Fruit fly (Drosophila melanogaster) whole organism, embryonic: ENCODE measurements around the gene Eip63F-1.
A peak's percentile ranks its signal among the peaks of the same experiment; 100 is the strongest.

Experiments used
- Aef1 ChIP-seq: fragments of 200-800 bp; sonication (Bioruptor generic); IDR thresholded peaks from 3 replicates; pipeline ENCODE4 v1.3.6; 2022; ENCODE audit warnings: missing biosample characterization, missing genetic modification characterization
- Antp ChIP-seq: fragments of 200-800 bp; sonication (Bioruptor generic); optimal IDR thresholded peaks from 3 replicates; lab custom pipeline; 2016; ENCODE audit warnings: missing biosample characterization, missing genetic modification characterization
- Blimp-1 ChIP-seq: fragments of 200-800 bp; sonication (Bioruptor generic); optimal IDR thresholded peaks from 3 replicates; lab custom pipeline; 2018; ENCODE audit warnings: missing biosample characterization, missing genetic modification characterization, mild to moderate bottlenecking, moderate library complexity, missing genetic modification reagents
- CG11398 ChIP-seq: fragments of 200-800 bp; sonication (Bioruptor generic); optimal IDR thresholded peaks from 2 replicates; lab custom pipeline; 2016; ENCODE audit warnings: missing biosample characterization, missing genetic modification characterization
- CG11504 ChIP-seq: fragments of 200-800 bp; sonication (Bioruptor generic); optimal IDR thresholded peaks from 3 replicates; lab custom pipeline; 2019; ENCODE audit warnings: missing biosample characterization, mild to moderate bottlenecking, missing genetic modification characterization, moderate library complexity
- CG12744 ChIP-seq: fragments of 200-800 bp; sonication (Bioruptor generic); optimal IDR thresholded peaks from 2 replicates; lab custom pipeline; 2016; ENCODE audit warnings: missing biosample characterization, missing genetic modification characterization
- CG12942 ChIP-seq: fragments of 200-800 bp; sonication (Bioruptor generic); optimal IDR thresholded peaks from 3 replicates; lab custom pipeline; 2016; ENCODE audit warnings: missing biosample characterization, missing genetic modification characterization
- CG13287 ChIP-seq: fragments of 200-800 bp; sonication (Bioruptor generic); IDR thresholded peaks from 2 replicates; pipeline ENCODE4 v1.3.6; 2022; ENCODE audit warnings: missing biosample characterization, missing genetic modification characterization; ENCODE audit not compliant: partially characterized antibody
- CG14860 ChIP-seq: fragments of 200-800 bp; sonication (Bioruptor generic); IDR thresholded peaks from 3 replicates; pipeline ENCODE4 v1.3.6; 2022; ENCODE audit warnings: missing biosample characterization, missing genetic modification characterization; ENCODE audit not compliant: partially characterized antibody
- CG15073 ChIP-seq: fragments of 200-800 bp; sonication (Bioruptor generic); optimal IDR thresholded peaks from 2 replicates; lab custom pipeline; 2016; ENCODE audit warnings: missing biosample characterization, missing genetic modification characterization
- CG1529 ChIP-seq: fragments of 200-800 bp; sonication (Bioruptor generic); optimal IDR thresholded peaks from 3 replicates; lab custom pipeline; 2018; ENCODE audit warnings: missing biosample characterization, missing genetic modification characterization
- CG1602 ChIP-seq: fragments of 200-800 bp; sonication (Bioruptor generic); optimal IDR thresholded peaks from 3 replicates; lab custom pipeline; 2016; ENCODE audit warnings: missing biosample characterization, missing genetic modification characterization
- CG16815 ChIP-seq: fragments of 200-800 bp; sonication (Bioruptor generic); optimal IDR thresholded peaks from 3 replicates; lab custom pipeline; 2017; ENCODE audit warnings: missing biosample characterization, mild to moderate bottlenecking, missing genetic modification characterization
- CG17802 ChIP-seq: fragments of 200-800 bp; sonication (Bioruptor generic); optimal IDR thresholded peaks from 2 replicates; lab custom pipeline; 2018; ENCODE audit warnings: missing biosample characterization, mild to moderate bottlenecking, missing genetic modification characterization, moderate library complexity
- CG17829 ChIP-seq: fragments of 200-800 bp; optimal IDR thresholded peaks from 2 replicates; lab custom pipeline; 2019; ENCODE audit warnings: missing biosample characterization, mild to moderate bottlenecking, missing genetic modification characterization, moderate library complexity
- CG2678 ChIP-seq: fragments of 200-800 bp; sonication (Bioruptor generic); optimal IDR thresholded peaks from 3 replicates; lab custom pipeline; 2019; ENCODE audit warnings: missing biosample characterization, mild to moderate bottlenecking, missing genetic modification characterization, moderate library complexity
- CG33213 ChIP-seq: fragments of 200-800 bp; sonication (Bioruptor generic); optimal IDR thresholded peaks from 3 replicates; lab custom pipeline; 2016; ENCODE audit warnings: missing biosample characterization, missing genetic modification characterization
- CG33557 ChIP-seq: fragments of 200-800 bp; sonication (Bioruptor generic); optimal IDR thresholded peaks from 2 replicates; lab custom pipeline; 2019; ENCODE audit warnings: missing biosample characterization, mild to moderate bottlenecking, missing genetic modification characterization, moderate library complexity
- CG3407 ChIP-seq: fragments of 200-800 bp; sonication (Bioruptor generic); optimal IDR thresholded peaks from 2 replicates; lab custom pipeline; 2018; ENCODE audit warnings: missing biosample characterization, mild to moderate bottlenecking, missing genetic modification characterization
- CG34376 ChIP-seq: fragments of 200-800 bp; sonication (Bioruptor generic); optimal IDR thresholded peaks from 2 replicates; lab custom pipeline; 2018; ENCODE audit warnings: missing biosample characterization, mild to moderate bottlenecking, missing genetic modification characterization
- CG3995 ChIP-seq: fragments of 200-800 bp; sonication (Bioruptor generic); optimal IDR thresholded peaks from 3 replicates; lab custom pipeline; 2016; ENCODE audit warnings: missing biosample characterization, missing genetic modification characterization
- CG42726 ChIP-seq: fragments of 200-800 bp; sonication (Bioruptor generic); IDR thresholded peaks from 2 replicates; pipeline ENCODE4 v1.3.6; 2022; ENCODE audit warnings: missing biosample characterization, missing genetic modification characterization; ENCODE audit not compliant: partially characterized antibody
- CG5245 ChIP-seq: fragments of 200-800 bp; sonication (Bioruptor generic); optimal IDR thresholded peaks from 3 replicates; lab custom pipeline; 2016; ENCODE audit warnings: missing biosample characterization, missing genetic modification characterization
- CG6689 ChIP-seq: fragments of 200-800 bp; sonication (Bioruptor generic); IDR thresholded peaks from 2 replicates; pipeline ENCODE4 v1.3.6; 2022; ENCODE audit warnings: missing biosample characterization, missing genetic modification characterization
- CG8388 ChIP-seq: fragments of 200-800 bp; sonication (Bioruptor generic); optimal IDR thresholded peaks from 2 replicates; lab custom pipeline; 2019; ENCODE audit warnings: missing biosample characterization, mild to moderate bottlenecking, missing genetic modification characterization, moderate library complexity
- CG8478 ChIP-seq: fragments of >200 bp; optimal IDR thresholded peaks from 2 replicates; lab custom pipeline; 2018
- D19A ChIP-seq: fragments of 200-800 bp; optimal IDR thresholded peaks from 3 replicates; lab custom pipeline; 2019; ENCODE audit warnings: missing biosample characterization, mild to moderate bottlenecking, missing genetic modification characterization, moderate library complexity
- D19B ChIP-seq: fragments of 200-800 bp; sonication (Bioruptor generic); optimal IDR thresholded peaks from 2 replicates; lab custom pipeline; 2017; ENCODE audit warnings: missing biosample characterization, mild to moderate bottlenecking, missing genetic modification characterization
- Dbx ChIP-seq: fragments of 200-800 bp; sonication (Bioruptor generic); IDR thresholded peaks from 3 replicates; pipeline ENCODE4 v1.3.6; 2022; ENCODE audit warnings: missing biosample characterization, missing genetic modification characterization
- E2f1 ChIP-seq: fragments of 200-800 bp; sonication (Bioruptor generic); IDR thresholded peaks from 2 replicates; pipeline ENCODE4 v1.3.6; 2022; ENCODE audit warnings: missing biosample characterization, missing genetic modification characterization
- E2f2 ChIP-seq: fragments of 200-800 bp; sonication (Bioruptor generic); IDR thresholded peaks from 2 replicates; pipeline ENCODE4 v1.3.6; 2022; ENCODE audit warnings: missing biosample characterization, missing genetic modification characterization
- H15 ChIP-seq: fragments of 200-800 bp; sonication (Bioruptor generic); IDR thresholded peaks from 3 replicates; pipeline ENCODE4 v1.3.6; 2022; ENCODE audit warnings: missing biosample characterization, missing genetic modification characterization
- Jarid2 ChIP-seq: fragments of 200-800 bp; sonication (Bioruptor generic); optimal IDR thresholded peaks from 3 replicates; lab custom pipeline; 2017; ENCODE audit warnings: mild to moderate bottlenecking, missing biosample characterization, missing genetic modification reagents, missing genetic modification characterization
- Kr ChIP-seq: fragments of 200-800 bp; sonication (Bioruptor generic); optimal IDR thresholded peaks from 2 replicates; lab custom pipeline; 2017; ENCODE audit warnings: missing biosample characterization, mild to moderate bottlenecking, missing genetic modification characterization
- MTF-1 ChIP-seq: fragments of 200-800 bp; sonication (Bioruptor generic); optimal IDR thresholded peaks from 2 replicates; lab custom pipeline; 2018; ENCODE audit warnings: missing biosample characterization, mild to moderate bottlenecking, missing genetic modification characterization, borderline replicate concordance
- Six4 ChIP-seq: fragments of 200-800 bp; sonication (Bioruptor generic); optimal IDR thresholded peaks from 2 replicates; lab custom pipeline; 2016; ENCODE audit warnings: missing biosample characterization, missing genetic modification characterization
- Sry-δ ChIP-seq: fragments of 200-800 bp; sonication (Bioruptor generic); optimal IDR thresholded peaks from 2 replicates; lab custom pipeline; 2016; ENCODE audit warnings: missing biosample characterization, missing genetic modification characterization
- ac ChIP-seq: fragments of 200-800 bp; sonication (Bioruptor generic); optimal IDR thresholded peaks from 3 replicates; lab custom pipeline; 2017; ENCODE audit warnings: missing biosample characterization, mild to moderate bottlenecking, missing genetic modification characterization
- aop ChIP-seq: fragments of 200-800 bp; sonication (Bioruptor generic); IDR thresholded peaks from 2 replicates; pipeline ENCODE4 v1.3.6; 2022; ENCODE audit warnings: missing biosample characterization, missing genetic modification characterization
- bowl ChIP-seq: fragments of 200-800 bp; sonication (Bioruptor generic); IDR thresholded peaks from 2 replicates; pipeline ENCODE4 v1.3.6; 2022; ENCODE audit warnings: missing biosample characterization, missing genetic modification characterization
- cas ChIP-seq: fragments of 200-800 bp; sonication (Bioruptor generic); IDR thresholded peaks from 2 replicates; pipeline ENCODE4 v1.3.6; 2022; ENCODE audit warnings: missing biosample characterization, missing genetic modification characterization
- cwo ChIP-seq: fragments of 200-800 bp; sonication (Bioruptor generic); optimal IDR thresholded peaks from 3 replicates; lab custom pipeline; 2017; ENCODE audit warnings: missing biosample characterization, missing genetic modification characterization, mild to moderate bottlenecking, moderate library complexity, missing genetic modification reagents
- dimm ChIP-seq: fragments of 200-800 bp; sonication (Bioruptor generic); IDR thresholded peaks from 2 replicates; pipeline ENCODE4 v1.3.6; 2022; ENCODE audit warnings: missing biosample characterization, missing genetic modification characterization
- dpn ChIP-seq, 2 experiments: fragments of 200-800 bp; sonication (Bioruptor generic); optimal IDR thresholded peaks; 3 replicates each; lab custom pipeline; 2016; ENCODE audit warnings: missing biosample characterization in 2 of 2, missing genetic modification characterization in 2 of 2
- ems ChIP-seq: fragments of 200-800 bp; sonication (Bioruptor generic); optimal IDR thresholded peaks from 3 replicates; lab custom pipeline; 2016; ENCODE audit warnings: missing biosample characterization, missing genetic modification characterization
- hb ChIP-seq: fragments of 200-800 bp; sonication (Bioruptor generic); IDR thresholded peaks from 3 replicates; pipeline ENCODE4 v1.3.6; 2022; ENCODE audit warnings: missing biosample characterization, missing genetic modification characterization; ENCODE audit not compliant: partially characterized antibody
- lilli ChIP-seq: fragments of 200-800 bp; sonication (Bioruptor generic); optimal IDR thresholded peaks from 3 replicates; lab custom pipeline; 2016; ENCODE audit warnings: missing biosample characterization, missing genetic modification characterization
- nmo ChIP-seq: fragments of 200-800 bp; sonication (Bioruptor generic); optimal IDR thresholded peaks from 2 replicates; lab custom pipeline; 2018; ENCODE audit warnings: missing biosample characterization, mild to moderate bottlenecking, missing genetic modification characterization, moderate library complexity
- sc ChIP-seq, 3 experiments: fragments of >200 bp in 2 of 3; fragments of 200-800 bp in 1 of 3; sonication (Bioruptor generic) in 1 of 3; optimal IDR thresholded peaks; 2 replicates in 2 of 3; 3 replicates in 1 of 3; lab custom pipeline; 2017; ENCODE audit warnings: mild to moderate bottlenecking in 1 of 3, missing biosample characterization in 1 of 3, missing genetic modification characterization in 1 of 3, missing genetic modification reagents in 1 of 3
- sr ChIP-seq: fragments of 200-800 bp; sonication (Bioruptor generic); IDR thresholded peaks from 3 replicates; pipeline ENCODE4 v1.3.6; 2022; ENCODE audit warnings: missing biosample characterization, missing genetic modification characterization

Gene Eip63F-1

DNA sequence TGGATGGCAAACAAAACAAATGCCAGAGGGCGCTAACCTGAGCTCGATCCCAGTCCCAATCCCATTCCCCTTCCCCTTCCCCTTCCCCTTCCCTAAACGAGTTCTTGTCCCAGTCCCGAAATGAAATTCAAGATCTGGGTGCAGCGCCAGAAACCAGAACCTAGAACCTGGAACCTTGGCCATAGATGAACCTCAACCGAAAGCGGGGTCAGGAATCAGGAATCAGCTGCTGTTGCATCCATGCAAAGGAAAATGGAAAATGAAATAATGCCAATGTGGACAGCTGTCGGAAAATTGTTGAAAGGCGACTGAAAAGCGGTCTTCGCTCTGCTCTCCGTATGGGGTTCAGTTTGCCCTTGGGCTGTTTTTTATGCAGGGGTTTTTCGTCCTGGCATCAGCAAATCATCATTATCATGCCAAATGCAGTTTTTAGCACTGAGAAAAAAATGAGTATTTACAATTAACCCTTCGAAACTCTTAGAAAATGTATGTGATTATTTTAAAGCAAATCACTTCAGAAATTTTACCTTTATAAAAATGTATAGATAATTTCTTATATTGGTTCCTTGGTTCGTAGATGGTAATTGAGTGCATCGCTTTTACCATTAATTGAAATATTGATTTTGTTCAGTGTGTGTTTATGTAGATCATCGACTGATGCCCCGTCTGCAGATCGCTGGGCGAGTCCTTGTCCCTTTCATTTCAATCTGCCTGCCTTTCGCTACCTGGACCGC lies 42.4 kb upstream of the Eip63F-1 start (continued):
- TF ChIP-seq Sry-δ (no peak), CG15073 (GFP tag; lab: Kevin White, UChicago) (no peak), CG34376 (GFP tag; lab: Kevin White, UChicago) (no peak), E2f1 (GFP tag; lab: Robert Waterston, UW) (no peak), CG16815 (GFP tag; lab: Kevin White, UChicago) (peak; percentile 40), nmo (GFP tag; lab: Kevin White, UChicago) (peak; percentile 57), CG12942 (GFP tag; lab: Kevin White, UChicago) (no peak), E2f2 (GFP tag; lab: Robert Waterston, UW) (no peak), CG42726 (no peak), CG33557 (GFP tag; lab: Kevin White, UChicago) (peak; percentile 54), ac (GFP tag; lab: Kevin White, UChicago) (peak; percentile 40), hb (no peak), Aef1 (GFP tag; lab: Robert Waterston, UW) (no peak), aop (GFP tag; lab: Robert Waterston, UW) (no peak), CG17802 (tag; lab: Kevin White, UChicago) (no peak), ems (GFP tag; lab: Kevin White, UChicago) (no peak), cas (no peak), Six4 (GFP tag; lab: Kevin White, UChicago) (no peak), dimm (GFP tag; lab: Robert Waterston, UW) (no peak), Jarid2 (GFP tag; lab: Kevin White, UChicago) (no peak), Dbx (GFP tag; lab: Robert Waterston, UW) (no peak), Blimp-1 (peak; percentile 40), CG6689 (0 out of 2 replicates have a peak, but pooled peaks have one; percentile 20), Antp (GFP tag; lab: Kevin White, UChicago) (no peak), bowl (no peak), CG8478 (lab: Kevin White, UChicago) (no peak), CG1529 (GFP tag; lab: Kevin White, UChicago) (peak; percentile 33), CG3407 (GFP tag; lab: Kevin White, UChicago) (no peak), CG5245 (GFP tag; lab: Kevin White, UChicago) (peak; percentile 5), CG12744 (no peak), MTF-1 (GFP tag; lab: Kevin White, UChicago) (no peak), H15 (GFP tag; lab: Robert Waterston, UW) (no peak), CG33213 (no peak), sr (GFP tag; lab: Robert Waterston, UW) (no peak), CG17829 (tag; lab: Kevin White, UChicago) (peak; percentile 62), CG1602 (GFP tag; lab: Kevin White, UChicago) (peak; percentile 5), CG2678 (peak; percentile 11), sc (optimal IDR thresholded peaks at IDR 0.05; lab: Kevin White, UChicago) (no peak), sc (GFP tag; optimal IDR thresholded peaks at IDR 0.05; lab: Kevin White, UChicago) (peak; percentile 22), D19A (peak; percentile 51), CG13287 (GFP tag; lab: Robert Waterston, UW) (no peak), CG11398 (no peak), CG3995 (GFP tag; lab: Kevin White, UChicago) (no peak), cwo (GFP tag; lab: Kevin White, UChicago) (no peak), Kr (no peak), lilli (GFP tag; lab: Kevin White, UChicago) (no peak), CG8388 (GFP tag; lab: Kevin White, UChicago) (peak; percentile 33), CG11504 (tag; lab: Kevin White, UChicago) (peak; percentile 10), D19B (no peak), CG14860 (GFP tag; lab: Robert Waterston, UW) (no peak), dpn (GFP tag; optimal IDR thresholded peaks at IDR 0.05; lab: Kevin White, UChicago) (no peak)
